Worm (Caenorhabditis elegans): ENCODE results near the gene F23B12.7.

DNA sequence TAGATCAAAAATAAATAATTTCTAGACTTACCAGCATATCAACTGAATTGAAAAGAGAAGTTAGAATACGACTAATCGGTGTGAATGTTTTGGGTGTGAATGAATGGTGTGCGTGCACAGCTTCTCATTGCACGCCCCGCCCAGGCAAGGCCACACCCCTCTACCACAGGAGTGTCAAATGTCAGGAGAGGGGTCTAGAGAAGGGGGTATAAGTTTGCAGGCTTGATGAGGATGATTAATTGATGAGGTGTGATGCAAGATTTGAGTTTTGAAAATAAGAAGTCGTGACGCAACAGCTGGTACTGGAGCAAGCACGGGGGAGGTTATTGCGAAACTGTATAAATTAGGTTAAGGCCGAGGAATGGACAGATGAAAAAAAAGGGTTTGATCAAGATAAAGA lies 17.2 kb upstream of the F23B12.7 start, which contains the start of gene egl-1:
- TF ChIP-seq sea-2 (GFP tag; IDR thresholded peaks at IDR 0.05) (no peak), ets-4 (GFP tag; optimal IDR thresholded peaks at IDR 0.05) (no peak), Y95B8A.8 (GFP tag; IDR thresholded peaks at IDR 0.05) (no peak), dpl-1 (GFP tag; optimal IDR thresholded peaks at IDR 0.05) (no peak), lin-35 (GFP tag; optimal IDR thresholded peaks at IDR 0.05) (no peak), nhr-90 (tag; optimal IDR thresholded peaks at IDR 0.05) (no peak), F55B11.4 (tag; optimal IDR thresholded peaks at IDR 0.05; ENCODE audit: borderline replicate concordance, insufficient read depth) (no peak)

Measured in whole organism, young adult.